Fruit fly (Drosophila melanogaster) whole organism, embryonic: ENCODE results near the gene CG15803.

Source experiments
- Bteb2 ChIP-seq: fragments of 200-800 bp; sonication (Bioruptor generic); optimal IDR thresholded peaks from 2 replicates; lab custom pipeline; 2016; ENCODE audit warnings: missing biosample characterization, missing genetic modification characterization
- CG10565 ChIP-seq: fragments of 200-800 bp; sonication (Bioruptor generic); optimal IDR thresholded peaks from 3 replicates; lab custom pipeline; 2016; ENCODE audit warnings: missing biosample characterization, mild to moderate bottlenecking, missing genetic modification characterization
- CG11247 ChIP-seq: fragments of 200-800 bp; sonication (Bioruptor generic); IDR thresholded peaks from 2 replicates; pipeline ENCODE4 v1.3.6; 2022; ENCODE audit warnings: missing biosample characterization, missing genetic modification characterization
- CG12236 ChIP-seq: fragments of 200-800 bp; sonication (Bioruptor generic); optimal IDR thresholded peaks from 2 replicates; lab custom pipeline; 2016; ENCODE audit warnings: missing biosample characterization, missing genetic modification characterization
- CG16779 ChIP-seq: fragments of 200-800 bp; sonication (Bioruptor generic); IDR thresholded peaks from 2 replicates; pipeline ENCODE4 v1.3.6; 2022; ENCODE audit warnings: missing biosample characterization, missing genetic modification characterization
- CG17612 ChIP-seq: fragments of 200-800 bp; sonication (Bioruptor generic); IDR thresholded peaks from 2 replicates; pipeline ENCODE4 v1.3.6; 2022; ENCODE audit warnings: missing biosample characterization, missing genetic modification characterization
- CG18599 ChIP-seq: fragments of 200-800 bp; sonication (Bioruptor generic); optimal IDR thresholded peaks from 3 replicates; lab custom pipeline; 2017; ENCODE audit warnings: missing biosample characterization, missing genetic modification characterization, mild to moderate bottlenecking, moderate library complexity, missing genetic modification reagents
- CG31224 ChIP-seq: fragments of 200-800 bp; sonication (Bioruptor generic); IDR thresholded peaks from 2 replicates; pipeline ENCODE4 v1.3.6; 2022; ENCODE audit warnings: missing biosample characterization, missing genetic modification characterization
- CG4424 ChIP-seq: fragments of 200-800 bp; sonication (Bioruptor generic); optimal IDR thresholded peaks from 3 replicates; lab custom pipeline; 2016; ENCODE audit warnings: missing biosample characterization, missing genetic modification characterization
- CG4707 ChIP-seq: fragments of 200-800 bp; sonication (Bioruptor generic); optimal IDR thresholded peaks from 2 replicates; lab custom pipeline; 2018; ENCODE audit warnings: missing biosample characterization, mild to moderate bottlenecking, missing genetic modification characterization, moderate library complexity
- CG6272 ChIP-seq: fragments of 200-800 bp; sonication (Bioruptor generic); IDR thresholded peaks from 2 replicates; pipeline ENCODE4 v1.3.6; 2022; ENCODE audit warnings: missing biosample characterization, missing genetic modification characterization
- CG6791 ChIP-seq: fragments of 200-800 bp; sonication (Bioruptor generic); IDR thresholded peaks from 3 replicates; pipeline ENCODE4 v1.3.6; 2022; ENCODE audit warnings: missing biosample characterization, missing genetic modification characterization; ENCODE audit not compliant: partially characterized antibody
- CG7786 ChIP-seq: fragments of 200-800 bp; sonication (Bioruptor generic); optimal IDR thresholded peaks from 2 replicates; lab custom pipeline; 2016; ENCODE audit warnings: missing biosample characterization, missing genetic modification characterization
- CG7839 ChIP-seq: fragments of 200-800 bp; sonication (Bioruptor generic); optimal IDR thresholded peaks from 3 replicates; lab custom pipeline; 2018; ENCODE audit warnings: missing biosample characterization, mild to moderate bottlenecking, missing genetic modification characterization, moderate library complexity
- CG8944 ChIP-seq: fragments of 200-800 bp; sonication (Bioruptor generic); optimal IDR thresholded peaks from 3 replicates; lab custom pipeline; 2016; ENCODE audit warnings: missing biosample characterization, missing genetic modification characterization
- CG9215 ChIP-seq: fragments of 200-800 bp; sonication (Bioruptor generic); IDR thresholded peaks from 2 replicates; pipeline ENCODE4 v1.3.6; 2022; ENCODE audit warnings: missing biosample characterization, missing genetic modification characterization
- CG9727 ChIP-seq: fragments of 200-800 bp; sonication (Bioruptor generic); optimal IDR thresholded peaks from 3 replicates; lab custom pipeline; 2017; ENCODE audit warnings: missing biosample characterization, mild to moderate bottlenecking, missing genetic modification characterization
- Camta ChIP-seq: fragments of 200-800 bp; sonication (Bioruptor generic); optimal IDR thresholded peaks from 2 replicates; lab custom pipeline; 2016; ENCODE audit warnings: missing biosample characterization, missing genetic modification characterization
- D ChIP-seq, 2 experiments: fragments of 200-800 bp in 1 of 2; fragments of >200 bp in 1 of 2; sonication (Bioruptor generic) in 1 of 2; optimal IDR thresholded peaks; 2 replicates in 1 of 2; 3 replicates in 1 of 2; lab custom pipeline; 2017; ENCODE audit warnings: mild to moderate bottlenecking in 1 of 2, missing biosample characterization in 1 of 2, missing genetic modification characterization in 1 of 2, missing genetic modification reagents in 1 of 2
- Doc2 ChIP-seq: fragments of 200-800 bp; sonication (Bioruptor generic); IDR thresholded peaks from 2 replicates; pipeline ENCODE4 v1.3.6; 2022; ENCODE audit warnings: missing biosample characterization, missing genetic modification characterization
- Drgx ChIP-seq: fragments of 200-800 bp; sonication (Bioruptor generic); IDR thresholded peaks from 2 replicates; pipeline ENCODE4 v1.3.6; 2022; ENCODE audit warnings: missing biosample characterization, missing genetic modification characterization
- Ets97D ChIP-seq: fragments of 200-800 bp; sonication (Bioruptor generic); optimal IDR thresholded peaks from 3 replicates; lab custom pipeline; 2016; ENCODE audit warnings: missing biosample characterization, missing genetic modification characterization
- Gsc ChIP-seq: fragments of 200-800 bp; sonication (Bioruptor generic); IDR thresholded peaks from 2 replicates; pipeline ENCODE4 v1.3.6; 2022; ENCODE audit warnings: missing biosample characterization, missing genetic modification characterization
- Hr39 ChIP-seq: fragments of >200 bp; optimal IDR thresholded peaks from 2 replicates; lab custom pipeline; 2017
- MESR4 ChIP-seq: fragments of 200-800 bp; sonication (Bioruptor generic); optimal IDR thresholded peaks from 2 replicates; lab custom pipeline; 2018; ENCODE audit warnings: missing biosample characterization, mild to moderate bottlenecking, missing genetic modification characterization, moderate library complexity
- Max ChIP-seq: fragments of 200-800 bp; sonication (Bioruptor generic); optimal IDR thresholded peaks from 2 replicates; lab custom pipeline; 2016; ENCODE audit warnings: missing biosample characterization, mild to moderate bottlenecking, missing genetic modification characterization
- Nf-YB ChIP-seq: fragments of 200-800 bp; sonication (Bioruptor generic); optimal IDR thresholded peaks from 3 replicates; lab custom pipeline; 2019; ENCODE audit warnings: missing biosample characterization, mild to moderate bottlenecking, missing genetic modification characterization, moderate library complexity
- Sry-β ChIP-seq: fragments of 200-800 bp; sonication (Bioruptor generic); optimal IDR thresholded peaks from 2 replicates; lab custom pipeline; 2018; ENCODE audit warnings: missing biosample characterization, mild to moderate bottlenecking, missing genetic modification characterization, moderate library complexity
- Stat92E ChIP-seq, 3 experiments: fragments of >200 bp in 2 of 3; fragments of 200-800 bp in 1 of 3; sonication (Bioruptor generic) in 1 of 3; optimal IDR thresholded peaks; 2 replicates each; lab custom pipeline; 2017 to 2019; ENCODE audit warnings: missing biosample characterization in 3 of 3, missing genetic modification characterization in 3 of 3, mild to moderate bottlenecking in 1 of 3, moderate library complexity in 1 of 3
- bcd ChIP-seq: fragments of 200-800 bp; sonication (Bioruptor generic); optimal IDR thresholded peaks from 2 replicates; lab custom pipeline; 2017; ENCODE audit warnings: missing biosample characterization, mild to moderate bottlenecking, missing genetic modification characterization
- cg ChIP-seq: fragments of 200-800 bp; sonication (Bioruptor generic); optimal IDR thresholded peaks from 3 replicates; lab custom pipeline; 2019; ENCODE audit warnings: missing biosample characterization, mild to moderate bottlenecking, missing genetic modification characterization, moderate library complexity
- chinmo ChIP-seq: fragments of 200-800 bp; sonication (Bioruptor generic); IDR thresholded peaks from 4 replicates; pipeline ENCODE4 v1.3.6; 2022; ENCODE audit warnings: missing biosample characterization, missing genetic modification characterization; ENCODE audit not compliant: partially characterized antibody
- ci ChIP-seq: fragments of 200-800 bp; sonication (Bioruptor generic); IDR thresholded peaks from 3 replicates; pipeline ENCODE4 v1.3.6; 2022; ENCODE audit warnings: missing biosample characterization, missing genetic modification characterization
- crp ChIP-seq, 2 experiments: fragments of 200-800 bp; sonication (Bioruptor generic); optimal IDR thresholded peaks; 2 replicates in 1 of 2; 3 replicates in 1 of 2; lab custom pipeline; 2017; ENCODE audit warnings: missing biosample characterization in 2 of 2, missing genetic modification characterization in 2 of 2, mild to moderate bottlenecking in 1 of 2, moderate library complexity in 1 of 2
- eve ChIP-seq, 2 experiments: fragments of >200 bp; optimal IDR thresholded peaks; 2 replicates each; lab custom pipeline; 2017; ENCODE audit warnings: missing biosample characterization in 2 of 2, missing genetic modification characterization in 2 of 2
- gcm2 ChIP-seq: fragments of 200-800 bp; sonication (Bioruptor generic); optimal IDR thresholded peaks from 2 replicates; lab custom pipeline; 2016; ENCODE audit warnings: missing biosample characterization, missing genetic modification characterization
- insv ChIP-seq, 2 experiments: fragments of 200-800 bp; sonication (Bioruptor generic); optimal IDR thresholded peaks; 3 replicates each; lab custom pipeline; 2016 to 2018; ENCODE audit warnings: missing biosample characterization in 2 of 2, missing genetic modification characterization in 2 of 2
- jigr1 ChIP-seq: fragments of 200-800 bp; sonication (Bioruptor generic); IDR thresholded peaks from 3 replicates; pipeline ENCODE4 v1.3.6; 2022; ENCODE audit warnings: missing biosample characterization, missing genetic modification characterization
- lmd ChIP-seq: fragments of 200-800 bp; sonication (Bioruptor generic); IDR thresholded peaks from 2 replicates; pipeline ENCODE4 v1.3.6; 2022; ENCODE audit warnings: missing biosample characterization, missing genetic modification characterization
- lov ChIP-seq, 2 experiments: fragments of 200-800 bp in 1 of 2; fragments of >200 bp in 1 of 2; sonication (Bioruptor generic) in 1 of 2; IDR thresholded peaks in 1 of 2; optimal IDR thresholded peaks in 1 of 2; 2 replicates in 1 of 2; 3 replicates in 1 of 2; pipeline versions ENCODE4 v1.3.6 to Lab custom; 2017 to 2022; ENCODE audit warnings: missing biosample characterization in 1 of 2, missing genetic modification characterization in 1 of 2
- nau ChIP-seq: fragments of 200-800 bp; sonication (Bioruptor generic); optimal IDR thresholded peaks from 3 replicates; lab custom pipeline; 2017; ENCODE audit warnings: missing biosample characterization, mild to moderate bottlenecking, missing genetic modification characterization, missing genetic modification reagents
- nerfin-1 ChIP-seq: fragments of 200-800 bp; sonication (Bioruptor generic); optimal IDR thresholded peaks from 3 replicates; lab custom pipeline; 2019; ENCODE audit warnings: missing biosample characterization, mild to moderate bottlenecking, missing genetic modification characterization, moderate library complexity
- pita ChIP-seq: fragments of 200-800 bp; sonication (Bioruptor generic); optimal IDR thresholded peaks from 2 replicates; lab custom pipeline; 2017; ENCODE audit warnings: missing biosample characterization, mild to moderate bottlenecking, missing genetic modification characterization
- ranshi ChIP-seq: fragments of 200-800 bp; sonication (Bioruptor generic); IDR thresholded peaks from 2 replicates; pipeline ENCODE4 v1.3.6; 2022; ENCODE audit warnings: missing biosample characterization, missing genetic modification characterization
- salm ChIP-seq: fragments of 200-800 bp; sonication (Bioruptor generic); optimal IDR thresholded peaks from 2 replicates; lab custom pipeline; 2018; ENCODE audit warnings: missing biosample characterization, mild to moderate bottlenecking, missing genetic modification characterization
- shn ChIP-seq: fragments of 200-800 bp; sonication (Bioruptor generic); optimal IDR thresholded peaks from 3 replicates; lab custom pipeline; 2016; ENCODE audit warnings: missing biosample characterization, missing genetic modification characterization
- sr ChIP-seq: fragments of 200-800 bp; sonication (Bioruptor generic); IDR thresholded peaks from 3 replicates; pipeline ENCODE4 v1.3.6; 2022; ENCODE audit warnings: missing biosample characterization, missing genetic modification characterization
- toy ChIP-seq: fragments of 200-800 bp; sonication (Bioruptor generic); IDR thresholded peaks from 2 replicates; pipeline ENCODE4 v1.3.6; 2022; ENCODE audit warnings: missing biosample characterization, missing genetic modification characterization
- yki ChIP-seq: fragments of >200 bp; optimal IDR thresholded peaks from 3 replicates; lab custom pipeline; 2018
- z ChIP-seq: fragments of 200-800 bp; sonication (Bioruptor generic); IDR thresholded peaks from 3 replicates; pipeline ENCODE4 v1.3.6; 2022; ENCODE audit warnings: missing biosample characterization, missing genetic modification characterization

The CG15803 gene

DNA sequence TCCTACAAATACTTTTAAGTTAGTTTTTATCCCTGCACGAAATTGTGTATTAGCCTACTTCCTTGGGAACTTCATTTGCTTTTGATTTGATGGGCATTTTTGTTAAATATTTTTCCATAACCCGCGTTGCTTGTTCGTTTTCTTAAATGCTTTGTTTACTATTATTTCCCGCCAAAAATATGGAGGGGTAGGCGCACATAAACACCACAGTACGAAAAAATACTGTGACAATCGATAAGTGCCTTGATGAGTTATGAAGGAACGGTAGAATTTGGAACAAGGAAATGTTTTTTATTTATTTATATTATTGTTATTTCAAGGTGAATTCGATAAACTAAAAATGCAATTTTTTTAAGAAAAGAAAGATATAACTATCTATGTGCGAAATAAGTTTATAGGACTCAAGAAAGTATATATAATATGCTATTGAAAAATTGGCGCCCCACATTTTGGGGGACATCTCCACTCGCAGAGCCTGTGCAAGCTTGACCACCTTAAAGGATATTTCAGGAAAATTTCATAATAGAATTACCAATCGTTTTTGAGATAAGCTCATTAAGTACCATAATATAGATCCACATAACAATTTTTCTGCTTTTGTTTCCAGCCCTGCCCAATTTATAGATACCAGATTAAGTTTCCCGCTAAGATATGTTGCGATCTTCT lies 5.6 kb upstream of the CG15803 start, which contains the start of the genes WRNexo and Nup43 (continued):
- TF ChIP-seq CG9727 (GFP tag; lab: Kevin White, UChicago) = peak; percentile 19
- TF ChIP-seq Camta = peak; percentile 3
- TF ChIP-seq toy (GFP tag; lab: Robert Waterston, UW) = no peak
- TF ChIP-seq nerfin-1 (tag; lab: Kevin White, UChicago) = peak; percentile 14
- TF ChIP-seq CG16779 (GFP tag; lab: Robert Waterston, UW) = no peak
- TF ChIP-seq Sry-β (GFP tag; lab: Kevin White, UChicago) = no peak
- TF ChIP-seq CG9215 (GFP tag; lab: Robert Waterston, UW) = 0 out of 2 replicates have a peak, but pooled peaks have one; percentile 10
- TF ChIP-seq nau (GFP tag; lab: Kevin White, UChicago) = no peak
- TF ChIP-seq lmd (GFP tag; lab: Robert Waterston, UW) = peak; percentile 30; the same call in 1 of the 2 replicates
- TF ChIP-seq CG18599 (GFP tag; lab: Kevin White, UChicago) = no peak
- no peak for TF ChIP-seq MESR4 (GFP tag; lab: Kevin White, UChicago)
- TF ChIP-seq jigr1 (GFP tag; lab: Robert Waterston, UW) = no peak
- no peak for TF ChIP-seq Stat92E (GFP tag; optimal IDR thresholded peaks at IDR 0.05; lab: Kevin White, UChicago)
- TF ChIP-seq sr (GFP tag; lab: Robert Waterston, UW) = no peak
- TF ChIP-seq CG10565 (GFP tag; lab: Kevin White, UChicago) = no peak
- TF ChIP-seq pita (GFP tag; lab: Kevin White, UChicago) = no peak
- no peak for TF ChIP-seq Ets97D
- no peak for TF ChIP-seq CG7786 (GFP tag; lab: Kevin White, UChicago)
- TF ChIP-seq lov (optimal IDR thresholded peaks at IDR 0.05; lab: Kevin White, UChicago) = no peak
- no peak for TF ChIP-seq lov (GFP tag; IDR thresholded peaks at IDR 0.05; lab: Robert Waterston, UW)
- TF ChIP-seq gcm2 (GFP tag; lab: Kevin White, UChicago) = no peak
- peak; percentile 47; the same call in 1 of the 2 replicates for TF ChIP-seq ranshi (GFP tag; lab: Robert Waterston, UW)
- no peak for TF ChIP-seq CG6272 (GFP tag; lab: Robert Waterston, UW)
- TF ChIP-seq Drgx (GFP tag; lab: Robert Waterston, UW) = no peak
- no peak for TF ChIP-seq CG12236 (GFP tag; lab: Kevin White, UChicago)
- TF ChIP-seq CG31224 = peak; percentile 55
- peak; percentile 42 for TF ChIP-seq CG8944 (GFP tag; lab: Kevin White, UChicago)
- TF ChIP-seq shn (GFP tag; lab: Kevin White, UChicago) = peak; percentile 17
- TF ChIP-seq CG7839 (tag; lab: Kevin White, UChicago) = peak; percentile 45
- no peak for TF ChIP-seq CG4707 (GFP tag; lab: Kevin White, UChicago)
- TF ChIP-seq CG6791 (GFP tag; lab: Robert Waterston, UW) = no peak
- TF ChIP-seq chinmo (GFP tag; lab: Robert Waterston, UW) = no peak
- no peak for TF ChIP-seq eve (GFP tag; optimal IDR thresholded peaks at IDR 0.05; lab: Kevin White, UChicago)
- TF ChIP-seq insv (GFP tag; optimal IDR thresholded peaks at IDR 0.05; lab: Kevin White, UChicago) = no peak
- no peak for TF ChIP-seq z (GFP tag; lab: Robert Waterston, UW)
- TF ChIP-seq bcd = peak; percentile 55
- TF ChIP-seq CG17612 (GFP tag; lab: Robert Waterston, UW) = no peak
- TF ChIP-seq Hr39 (lab: Kevin White, UChicago) = no peak
- TF ChIP-seq D (optimal IDR thresholded peaks at IDR 0.05; lab: Kevin White, UChicago) = no peak
- TF ChIP-seq D (GFP tag; optimal IDR thresholded peaks at IDR 0.05; lab: Kevin White, UChicago) = no peak
- no peak for TF ChIP-seq yki (lab: Kevin White, UChicago)
- no peak for TF ChIP-seq salm (tag; lab: Kevin White, UChicago)
- no peak for TF ChIP-seq Bteb2
- TF ChIP-seq ci (GFP tag; lab: Robert Waterston, UW) = no peak; the same call in 2 of the 3 replicates
- peak; percentile 49 for TF ChIP-seq CG4424
- no peak for TF ChIP-seq cg (GFP tag; lab: Kevin White, UChicago)
- no peak for TF ChIP-seq Gsc (GFP tag; lab: Robert Waterston, UW)
- TF ChIP-seq Doc2 = no peak
- TF ChIP-seq CG11247 = no peak
- TF ChIP-seq crp (GFP tag; optimal IDR thresholded peaks at IDR 0.05; lab: Kevin White, UChicago) = no peak
- TF ChIP-seq Max (GFP tag; lab: Kevin White, UChicago) = no peak
- TF ChIP-seq Nf-YB (GFP tag; lab: Kevin White, UChicago) = no peak
